Worm (Caenorhabditis elegans): ENCODE results near the gene Y49F6B.12.

DNA sequence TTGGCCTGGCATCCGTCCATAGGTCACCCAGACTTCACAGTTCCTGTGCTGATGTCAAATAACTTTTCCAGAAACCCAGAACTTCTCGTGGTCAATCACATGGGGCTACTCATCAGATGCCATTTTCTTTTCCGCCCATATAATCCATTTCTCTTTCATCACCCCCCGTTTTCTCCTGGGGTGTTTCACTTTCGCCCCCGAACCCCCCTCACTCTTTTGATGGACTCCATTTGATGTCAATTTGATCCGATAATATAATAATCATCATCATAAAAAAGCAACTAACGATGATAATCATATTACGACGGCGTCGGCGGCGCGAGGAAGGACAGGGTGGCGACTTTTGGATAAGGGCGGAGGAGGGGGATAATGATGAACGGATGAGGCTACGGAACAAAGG is 33.9 kb downstream of the Y49F6B.12 start:
- TF ChIP-seq snpc-4 (tag; optimal IDR thresholded peaks at IDR 0.05) (no peak), nhr-25 (tag; optimal IDR thresholded peaks at IDR 0.05; ENCODE audit: borderline replicate concordance, insufficient read depth) (no peak), dmd-8 (GFP tag; IDR thresholded peaks at IDR 0.05) (no peak), nhr-11 (tag; optimal IDR thresholded peaks at IDR 0.05) (no peak), ceh-82 (tag; optimal IDR thresholded peaks at IDR 0.05) (no peak)

All from whole organism, L4 larva.